Fruit fly (Drosophila melanogaster): Measurements from ENCODE around the gene CG43844.
A peak's percentile ranks its signal among the peaks of the same experiment; 100 is the strongest.

The CG43844 gene

DNA sequence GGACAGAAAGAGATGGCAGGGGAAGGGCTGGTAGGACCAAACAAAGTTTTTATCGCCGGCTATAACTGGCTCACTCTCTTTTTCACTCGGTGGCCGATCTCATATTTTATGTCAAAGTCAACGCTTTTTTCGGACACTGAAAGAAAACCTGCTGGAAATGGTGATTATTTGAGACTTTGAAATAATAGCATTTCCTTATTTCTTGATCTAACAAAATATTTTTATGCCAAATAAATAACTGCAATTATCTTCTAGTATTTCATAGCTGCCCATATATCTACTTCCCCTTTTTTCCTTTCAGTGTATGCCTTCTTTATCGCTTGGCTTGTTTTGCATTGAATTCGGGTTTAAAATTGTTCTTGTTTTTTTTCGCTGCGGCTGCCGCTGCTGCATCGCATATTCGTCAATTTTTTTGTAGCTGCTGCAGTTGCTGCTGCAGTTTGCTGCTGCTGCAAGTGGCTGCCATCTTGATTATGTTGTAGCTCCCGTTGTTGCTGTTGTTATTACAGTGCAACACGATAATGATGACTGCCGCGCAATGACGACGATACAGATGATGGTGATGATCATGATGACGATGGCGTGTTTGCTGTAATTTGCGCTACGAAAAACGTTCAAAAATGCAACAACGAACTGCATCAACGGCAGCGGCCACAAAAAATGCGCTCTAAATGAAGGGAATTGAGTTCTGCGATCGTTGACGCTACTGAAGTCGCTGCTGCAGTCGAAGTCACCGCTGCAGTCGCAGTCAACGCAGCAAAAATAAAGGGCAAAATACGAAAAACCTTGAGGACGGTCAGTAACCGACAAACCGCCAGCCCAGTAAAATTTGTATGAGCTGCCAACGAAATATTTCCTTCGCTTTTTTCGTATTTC, 48.0 kb downstream of the CG43844 start (continued):
- TF ChIP-seq ind (GFP tag; optimal IDR thresholded peaks at IDR 0.05) (peak; percentile 14), Doc3 (GFP tag; IDR thresholded peaks at IDR 0.05; ENCODE audit: partially characterized antibody) (no peak), sug (tag; optimal IDR thresholded peaks at IDR 0.05) (no peak), kah (GFP tag; optimal IDR thresholded peaks at IDR 0.05) (no peak), Meics (GFP tag; optimal IDR thresholded peaks at IDR 0.05) (peak; percentile 16), trh (GFP tag; optimal IDR thresholded peaks at IDR 0.05) (no peak), CG42726 (GFP tag; IDR thresholded peaks at IDR 0.05; ENCODE audit: partially characterized antibody) (no peak), slou (GFP tag; optimal IDR thresholded peaks at IDR 0.05) (no peak), corto (GFP tag; optimal IDR thresholded peaks at IDR 0.05) (no peak), tgo (GFP tag; IDR thresholded peaks at IDR 0.05) (no peak), ham (GFP tag; IDR thresholded peaks at IDR 0.05) (no peak), CG10147 (GFP tag; optimal IDR thresholded peaks at IDR 0.05) (no peak), CG10366 (GFP tag; IDR thresholded peaks at IDR 0.05) (no peak), CG8089 (GFP tag; optimal IDR thresholded peaks at IDR 0.05) (no peak), CG31388 (GFP tag; optimal IDR thresholded peaks at IDR 0.05) (no peak), HHEX (GFP tag; optimal IDR thresholded peaks at IDR 0.05) (no peak), CG5180 (GFP tag; optimal IDR thresholded peaks at IDR 0.05) (no peak), sens (GFP tag) (no peak), crol (GFP tag; IDR thresholded peaks at IDR 0.05) (no peak), fd3F (GFP tag; optimal IDR thresholded peaks at IDR 0.05) (no peak), CG6689 (GFP tag; IDR thresholded peaks at IDR 0.05) (peak; percentile 53; the same call in 1 of the 2 replicates), crc (GFP tag; optimal IDR thresholded peaks at IDR 0.05) (no peak), emc (GFP tag; optimal IDR thresholded peaks at IDR 0.05) (no peak), gfzf (GFP tag; optimal IDR thresholded peaks at IDR 0.05) (no peak), tap (tag; optimal IDR thresholded peaks at IDR 0.05) (no peak), ara (GFP tag; IDR thresholded peaks at IDR 0.05) (no peak), CG7987 (GFP tag; optimal IDR thresholded peaks at IDR 0.05) (no peak), CG1647 (GFP tag; optimal IDR thresholded peaks at IDR 0.05) (no peak), CG11398 (GFP tag; optimal IDR thresholded peaks at IDR 0.05) (no peak), CG30020 (tag; optimal IDR thresholded peaks at IDR 0.05) (no peak), ems (GFP tag; optimal IDR thresholded peaks at IDR 0.05) (no peak), CG10274 (GFP tag; optimal IDR thresholded peaks at IDR 0.05) (no peak), her (GFP tag; optimal IDR thresholded peaks at IDR 0.05) (no peak), ATbp (GFP tag; optimal IDR thresholded peaks at IDR 0.05) (no peak), Six4 (GFP tag; optimal IDR thresholded peaks at IDR 0.05) (peak; percentile 17), lilli (GFP tag; optimal IDR thresholded peaks at IDR 0.05) (no peak), repo (GFP tag; optimal IDR thresholded peaks at IDR 0.05) (no peak), Fer1 (GFP tag; optimal IDR thresholded peaks at IDR 0.05) (no peak), Oli (tag; optimal IDR thresholded peaks at IDR 0.05) (peak; percentile 23), Ets65A (GFP tag) (no peak), Lim3 (GFP tag; IDR thresholded peaks at IDR 0.05) (no peak), schlank (tag; optimal IDR thresholded peaks at IDR 0.05) (no peak), CG2678 (tag; optimal IDR thresholded peaks at IDR 0.05) (peak; percentile 49), CG6654 (GFP tag; optimal IDR thresholded peaks at IDR 0.05) (no peak), NFAT (GFP tag; IDR thresholded peaks at IDR 0.05) (no peak), disco-r (GFP tag; optimal IDR thresholded peaks at IDR 0.05) (no peak), Xrp1 (GFP tag; IDR thresholded peaks at IDR 0.05) (peak; percentile 58; the same call in 1 of the 2 replicates), CG6175 (GFP tag; IDR thresholded peaks at IDR 0.05) (no peak), row (GFP tag; IDR thresholded peaks at IDR 0.05) (peak; percentile 51), CG8765 (GFP tag; IDR thresholded peaks at IDR 0.05) (no peak), CG2712 (tag; optimal IDR thresholded peaks at IDR 0.05) (peak; percentile 56)

All from whole organism, embryonic.